Fruit fly (Drosophila melanogaster): ENCODE data around the gene Cpr62Bc.
A peak's percentile ranks its signal among the peaks of the same experiment; 100 is the strongest.

The Cpr62Bc gene

dm6 chr3L:1827809-1828371 is 14.0 kb downstream of the Cpr62Bc start:
- TF ChIP-seq Rel (GFP tag; optimal IDR thresholded peaks at IDR 0.05) (peak; percentile 6), Rel (tag; optimal IDR thresholded peaks at IDR 0.05) (no peak), Vsx2 (GFP tag; optimal IDR thresholded peaks at IDR 0.05; ENCODE audit: partially characterized antibody) (no peak)

- no peak for TF ChIP-seq Hnf4 (GFP tag; optimal IDR thresholded peaks at IDR 0.05)
- TF ChIP-seq Abd-B (GFP tag; optimal IDR thresholded peaks at IDR 0.05) = no peak
- no peak for TF ChIP-seq Mio (GFP tag; optimal IDR thresholded peaks at IDR 0.05)
- no peak for TF ChIP-seq jim (GFP tag; optimal IDR thresholded peaks at IDR 0.05)
- TF ChIP-seq Vsx2 (GFP tag; optimal IDR thresholded peaks at IDR 0.05; ENCODE audit: partially characterized antibody) = no peak
- no peak for TF ChIP-seq CG9705 (GFP tag; optimal IDR thresholded peaks at IDR 0.05)
- no peak for TF ChIP-seq Hr78 (GFP tag; optimal IDR thresholded peaks at IDR 0.05)
- TF ChIP-seq Hr83 (GFP tag; optimal IDR thresholded peaks at IDR 0.05; ENCODE audit: poor library complexity, severe bottlenecking) = no peak
- TF ChIP-seq woc (GFP tag; optimal IDR thresholded peaks at IDR 0.05) = no peak
- TF ChIP-seq HLH106 (tag; optimal IDR thresholded peaks at IDR 0.05) = no peak
- no peak for TF ChIP-seq CG32264 (GFP tag; optimal IDR thresholded peaks at IDR 0.05)
- TF ChIP-seq fru (GFP tag; optimal IDR thresholded peaks at IDR 0.05) = no peak
- TF ChIP-seq CrebA (GFP tag; optimal IDR thresholded peaks at IDR 0.05; ENCODE audit: borderline replicate concordance) = no peak
- TF ChIP-seq h (GFP tag; optimal IDR thresholded peaks at IDR 0.05) = no peak
- TF ChIP-seq dsf (GFP tag; optimal IDR thresholded peaks at IDR 0.05; ENCODE audit: borderline replicate concordance) = no peak
Measured at dm6 chr3L:1822365-1822764, 19.5 kb downstream of the Cpr62Bc start.

dm6 chr3L:1821140-1821539 is 20.7 kb downstream of the Cpr62Bc start:
- TF ChIP-seq dsf (GFP tag; optimal IDR thresholded peaks at IDR 0.05; ENCODE audit: borderline replicate concordance) (no peak), HLH106 (tag; optimal IDR thresholded peaks at IDR 0.05) (no peak), lola (GFP tag; optimal IDR thresholded peaks at IDR 0.05) (no peak), N (GFP tag; optimal IDR thresholded peaks at IDR 0.05) (no peak), Mio (GFP tag; optimal IDR thresholded peaks at IDR 0.05) (no peak), jim (GFP tag; optimal IDR thresholded peaks at IDR 0.05) (no peak), CrebA (GFP tag; optimal IDR thresholded peaks at IDR 0.05; ENCODE audit: borderline replicate concordance) (no peak), foxo (GFP tag; optimal IDR thresholded peaks at IDR 0.05) (no peak), Vsx2 (GFP tag; optimal IDR thresholded peaks at IDR 0.05; ENCODE audit: partially characterized antibody) (no peak)

- TF ChIP-seq foxo (GFP tag; optimal IDR thresholded peaks at IDR 0.05) (no peak), fru (GFP tag; optimal IDR thresholded peaks at IDR 0.05) (no peak), h (GFP tag; optimal IDR thresholded peaks at IDR 0.05) (no peak), woc (GFP tag; optimal IDR thresholded peaks at IDR 0.05) (no peak), ey (GFP tag; optimal IDR thresholded peaks at IDR 0.05) (no peak), Hr78 (GFP tag; optimal IDR thresholded peaks at IDR 0.05) (no peak), tai (GFP tag; optimal IDR thresholded peaks at IDR 0.05) (no peak), Dif (GFP tag; optimal IDR thresholded peaks at IDR 0.05; ENCODE audit: partially characterized antibody) (no peak), Vsx2 (GFP tag; optimal IDR thresholded peaks at IDR 0.05; ENCODE audit: partially characterized antibody) (no peak), Abd-B (GFP tag; optimal IDR thresholded peaks at IDR 0.05) (no peak), psq (GFP tag; optimal IDR thresholded peaks at IDR 0.05) (no peak), Jra (GFP tag; optimal IDR thresholded peaks at IDR 0.05) (no peak), brk (GFP tag; optimal IDR thresholded peaks at IDR 0.05) (no peak), Hr83 (GFP tag; optimal IDR thresholded peaks at IDR 0.05; ENCODE audit: poor library complexity, severe bottlenecking) (no peak), usp (GFP tag; optimal IDR thresholded peaks at IDR 0.05) (no peak)
Measured at dm6 chr3L:1818834-1819233, 23.1 kb downstream of the Cpr62Bc start.

dm6 chr3L:1817405-1817804 is 24.5 kb downstream of the Cpr62Bc start:
- TF ChIP-seq sv (GFP tag; optimal IDR thresholded peaks at IDR 0.05) (no peak), psq (GFP tag; optimal IDR thresholded peaks at IDR 0.05) (no peak), Abd-B (GFP tag; optimal IDR thresholded peaks at IDR 0.05) (no peak), GATAd (GFP tag; optimal IDR thresholded peaks at IDR 0.05) (no peak)

dm6 chr3L:1816614-1817013 is 25.3 kb downstream of the Cpr62Bc start:
- TF ChIP-seq N (GFP tag; optimal IDR thresholded peaks at IDR 0.05) = no peak
- no peak for TF ChIP-seq lola (GFP tag; optimal IDR thresholded peaks at IDR 0.05)
- no peak for TF ChIP-seq fru (GFP tag; optimal IDR thresholded peaks at IDR 0.05)
- no peak for TF ChIP-seq dmrt93B (GFP tag; optimal IDR thresholded peaks at IDR 0.05)
- no peak for TF ChIP-seq sage (GFP tag; optimal IDR thresholded peaks at IDR 0.05)
- no peak for TF ChIP-seq OdsH (GFP tag; optimal IDR thresholded peaks at IDR 0.05)
- TF ChIP-seq Vsx2 (GFP tag; optimal IDR thresholded peaks at IDR 0.05; ENCODE audit: partially characterized antibody) = no peak
- no peak for TF ChIP-seq woc (GFP tag; optimal IDR thresholded peaks at IDR 0.05)
- TF ChIP-seq Mio (GFP tag; optimal IDR thresholded peaks at IDR 0.05) = no peak
- TF ChIP-seq brk (GFP tag; optimal IDR thresholded peaks at IDR 0.05) = no peak
- no peak for TF ChIP-seq sv (GFP tag; optimal IDR thresholded peaks at IDR 0.05)
- TF ChIP-seq Dif (GFP tag; optimal IDR thresholded peaks at IDR 0.05; ENCODE audit: partially characterized antibody) = no peak
- no peak for TF ChIP-seq dsf (GFP tag; optimal IDR thresholded peaks at IDR 0.05; ENCODE audit: borderline replicate concordance)
- TF ChIP-seq dl (GFP tag; optimal IDR thresholded peaks at IDR 0.05; ENCODE audit: insufficient read depth in 1 of 2, partially characterized antibody in 2 of 2) = no peak
- no peak for TF ChIP-seq Hr83 (GFP tag; optimal IDR thresholded peaks at IDR 0.05; ENCODE audit: poor library complexity, severe bottlenecking)
- TF ChIP-seq h (GFP tag; optimal IDR thresholded peaks at IDR 0.05) = no peak
- TF ChIP-seq psq (GFP tag; optimal IDR thresholded peaks at IDR 0.05) = no peak
- no peak for TF ChIP-seq CG32264 (GFP tag; optimal IDR thresholded peaks at IDR 0.05)
- no peak for TF ChIP-seq Hr78 (GFP tag; optimal IDR thresholded peaks at IDR 0.05)

Measured in whole organism, wandering third instar larva.